Fruit fly (Drosophila melanogaster): Measurements from ENCODE around the gene CG42813.

The CG42813 gene

dm6 chr3R:27202330-27202729, 26.0 kb downstream of the CG42813 start:
- TF ChIP-seq CG31365 (tag; optimal IDR thresholded peaks at IDR 0.05), result no peak
- TF ChIP-seq fd102C (GFP tag; optimal IDR thresholded peaks at IDR 0.05), result no peak
- peak; percentile 18 for TF ChIP-seq ATbp (GFP tag; optimal IDR thresholded peaks at IDR 0.05)
- TF ChIP-seq CG2678 (tag; optimal IDR thresholded peaks at IDR 0.05), result peak; percentile 8
- TF ChIP-seq Asciz (GFP tag; optimal IDR thresholded peaks at IDR 0.05), result peak; percentile 16
- no peak for TF ChIP-seq B-H1 (GFP tag; IDR thresholded peaks at IDR 0.05)
- no peak for TF ChIP-seq CG13296 (GFP tag; optimal IDR thresholded peaks at IDR 0.05)
- TF ChIP-seq CG11456 (GFP tag; IDR thresholded peaks at IDR 0.05), result no peak
- no peak for TF ChIP-seq slp2 (GFP tag; optimal IDR thresholded peaks at IDR 0.05)
- no peak for TF ChIP-seq disco-r (GFP tag; optimal IDR thresholded peaks at IDR 0.05)
- TF ChIP-seq Med (GFP tag), result peak; percentile 58
- TF ChIP-seq ci (GFP tag; IDR thresholded peaks at IDR 0.05), result 0 out of 3 replicates have a peak, but pooled peaks have one; percentile 8
- TF ChIP-seq bsh (GFP tag; optimal IDR thresholded peaks at IDR 0.05), result peak in 1 of 2 experiments; percentile 12
- TF ChIP-seq kni (GFP tag; optimal IDR thresholded peaks at IDR 0.05), result peak; percentile 15
- TF ChIP-seq org-1 (GFP tag; optimal IDR thresholded peaks at IDR 0.05), result no peak
- TF ChIP-seq sens (GFP tag), result peak; percentile 61
- peak; percentile 3 for TF ChIP-seq CG1603 (tag; optimal IDR thresholded peaks at IDR 0.05)
- TF ChIP-seq vvl (GFP tag; IDR thresholded peaks at IDR 0.05), result peak; percentile 11; the same call in 1 of the 2 replicates

- no peak for TF ChIP-seq btn (GFP tag; optimal IDR thresholded peaks at IDR 0.05)
- no peak for TF ChIP-seq fd64A (GFP tag; optimal IDR thresholded peaks at IDR 0.05)
- TF ChIP-seq CG7745 (tag; optimal IDR thresholded peaks at IDR 0.05), result no peak
- TF ChIP-seq Dp (GFP tag; optimal IDR thresholded peaks at IDR 0.05), result no peak
- no peak for TF ChIP-seq oc (tag; optimal IDR thresholded peaks at IDR 0.05)
- TF ChIP-seq Myb (GFP tag; optimal IDR thresholded peaks at IDR 0.05), result no peak
- peak; percentile 23 for TF ChIP-seq lbe (GFP tag; optimal IDR thresholded peaks at IDR 0.05)
- TF ChIP-seq CG9215 (GFP tag; IDR thresholded peaks at IDR 0.05), result no peak
- TF ChIP-seq Doc3 (GFP tag; IDR thresholded peaks at IDR 0.05; ENCODE audit: partially characterized antibody), result no peak
- no peak for TF ChIP-seq zfh2 (GFP tag; optimal IDR thresholded peaks at IDR 0.05)
- peak; percentile 58 for TF ChIP-seq Ets65A (GFP tag)
- TF ChIP-seq CG14050 (GFP tag; IDR thresholded peaks at IDR 0.05), result no peak
- peak; percentile 33; the same call in 1 of the 2 replicates for TF ChIP-seq Drgx (GFP tag; IDR thresholded peaks at IDR 0.05)
- no peak for TF ChIP-seq Hr78 (GFP tag; optimal IDR thresholded peaks at IDR 0.05)
- TF ChIP-seq gro (GFP tag; optimal IDR thresholded peaks at IDR 0.05), result no peak
- no peak for TF ChIP-seq Doc2 (GFP tag; IDR thresholded peaks at IDR 0.05)
- TF ChIP-seq seq (GFP tag; IDR thresholded peaks at IDR 0.05), result no peak
- no peak for TF ChIP-seq CG8478 (optimal IDR thresholded peaks at IDR 0.05)
- TF ChIP-seq mirr (GFP tag; optimal IDR thresholded peaks at IDR 0.05), result no peak
- peak; percentile 68 for TF ChIP-seq nom (GFP tag; optimal IDR thresholded peaks at IDR 0.05)
- TF ChIP-seq B-H2 (GFP tag; optimal IDR thresholded peaks at IDR 0.05), result no peak
- peak in 1 of 2 experiments; percentile 72 for TF ChIP-seq bsh (GFP tag; optimal IDR thresholded peaks at IDR 0.05)
- TF ChIP-seq dmrt11E (tag; optimal IDR thresholded peaks at IDR 0.05), result no peak
Measured at dm6 chr3R:27201538-27202281, 26.7 kb downstream of the CG42813 start.
